Worm (Caenorhabditis elegans): ENCODE measurements around the gene T25B6.3.

Gene T25B6.3

DNA sequence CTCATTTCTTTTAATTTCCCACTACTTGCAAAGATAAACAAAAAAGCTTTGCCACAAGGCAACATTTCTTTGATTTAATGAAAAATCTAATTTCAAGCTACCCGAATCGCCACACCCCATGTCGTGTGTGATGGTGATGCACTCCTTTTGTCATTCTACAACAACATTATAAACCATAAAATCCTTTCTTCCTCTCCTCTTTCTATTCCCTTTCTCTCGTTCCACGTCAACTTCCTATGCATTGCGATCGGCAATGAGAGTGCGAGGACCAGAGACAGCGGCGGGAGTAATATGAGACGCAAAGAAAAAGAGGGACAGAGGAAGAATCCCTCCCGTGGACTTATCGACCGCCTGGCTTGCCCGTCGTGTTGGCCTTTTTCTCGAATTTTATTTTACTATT lies 40.7 kb downstream of the T25B6.3 start (continued):
- TF ChIP-seq elt-4 (tag; optimal IDR thresholded peaks at IDR 0.05) (no peak), hlh-30 (tag; optimal IDR thresholded peaks at IDR 0.05; ENCODE audit: insufficient read depth) (no peak), K09A11.1 (tag; optimal IDR thresholded peaks at IDR 0.05; ENCODE audit: insufficient read depth) (no peak), nhr-232 (tag; optimal IDR thresholded peaks at IDR 0.05) (no peak), hlh-8 (tag; optimal IDR thresholded peaks at IDR 0.05) (no peak), T23F11.4 (GFP tag; optimal IDR thresholded peaks at IDR 0.05) (no peak), ahr-1 (tag; optimal IDR thresholded peaks at IDR 0.05) (no peak), nfya-1 (tag; optimal IDR thresholded peaks at IDR 0.05) (peak; percentile 53), hlh-13 (GFP tag; optimal IDR thresholded peaks at IDR 0.05) (no peak), lim-6 (tag; optimal IDR thresholded peaks at IDR 0.05) (no peak), unc-3 (GFP tag; conservative IDR thresholded peaks at IDR 0.05) (no peak), unc-3 (tag; optimal IDR thresholded peaks at IDR 0.05) (no peak), elt-2 (tag; optimal IDR thresholded peaks at IDR 0.05) (no peak), mec-3 (tag; optimal IDR thresholded peaks at IDR 0.05; ENCODE audit: borderline replicate concordance) (no peak), odd-2 (tag; optimal IDR thresholded peaks at IDR 0.05) (no peak), zip-5 (tag; optimal IDR thresholded peaks at IDR 0.05) (no peak), fkh-6 (tag; optimal IDR thresholded peaks at IDR 0.05) (no peak), npax-4 (tag; optimal IDR thresholded peaks at IDR 0.05) (no peak), Y22D7AL.16 (tag; optimal IDR thresholded peaks at IDR 0.05) (no peak), che-1 (tag; optimal IDR thresholded peaks at IDR 0.05) (no peak), ceh-48 (tag; optimal IDR thresholded peaks at IDR 0.05) (peak; percentile 24), dmd-4 (tag; optimal IDR thresholded peaks at IDR 0.05; ENCODE audit: borderline replicate concordance) (no peak), ceh-2 (tag; optimal IDR thresholded peaks at IDR 0.05) (peak; percentile 11), ztf-16 (tag; optimal IDR thresholded peaks at IDR 0.05) (no peak), sox-4 (tag; optimal IDR thresholded peaks at IDR 0.05) (no peak), eyg-1 (tag; optimal IDR thresholded peaks at IDR 0.05) (no peak), dve-1 (tag; optimal IDR thresholded peaks at IDR 0.05) (peak; percentile 0), hlh-15 (tag; optimal IDR thresholded peaks at IDR 0.05) (no peak), ceh-22 (tag; optimal IDR thresholded peaks at IDR 0.05) (no peak), ceh-30 (tag; optimal IDR thresholded peaks at IDR 0.05) (no peak)

DNA sequence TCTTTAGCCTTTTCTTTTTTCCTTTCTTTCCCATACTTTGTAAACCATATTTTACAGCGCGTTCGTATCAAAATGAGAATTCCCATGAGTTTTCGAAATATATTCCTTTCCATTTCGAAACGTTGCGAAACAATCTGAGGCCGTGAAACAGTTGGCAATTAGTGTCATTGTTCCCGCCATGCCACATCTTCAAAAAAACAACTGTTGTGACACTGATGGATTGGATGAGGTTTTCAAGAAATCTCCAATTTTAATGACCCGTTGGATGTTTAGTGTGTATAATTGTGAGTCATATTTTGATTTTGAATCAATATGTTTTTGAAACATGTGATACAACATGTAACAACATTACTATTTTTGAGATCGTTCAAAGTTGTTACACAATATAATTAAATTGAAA lies 41.7 kb downstream of the T25B6.3 start:
- TF ChIP-seq Y22D7AL.16 (tag; optimal IDR thresholded peaks at IDR 0.05) = no peak
- TF ChIP-seq syd-9 (tag; optimal IDR thresholded peaks at IDR 0.05) = no peak
- no peak for TF ChIP-seq T23F11.4 (GFP tag; optimal IDR thresholded peaks at IDR 0.05)
- TF ChIP-seq fax-1 (tag; optimal IDR thresholded peaks at IDR 0.05) = no peak
- no peak for TF ChIP-seq rnt-1 (tag; optimal IDR thresholded peaks at IDR 0.05)
- TF ChIP-seq eyg-1 (tag; optimal IDR thresholded peaks at IDR 0.05) = no peak
- TF ChIP-seq ceh-14 (tag; optimal IDR thresholded peaks at IDR 0.05) = no peak
- no peak for TF ChIP-seq ceh-31 (tag; optimal IDR thresholded peaks at IDR 0.05)
- TF ChIP-seq ahr-1 (tag; optimal IDR thresholded peaks at IDR 0.05) = no peak
- no peak for TF ChIP-seq hlh-15 (tag; optimal IDR thresholded peaks at IDR 0.05)
- TF ChIP-seq pat-9 (tag; optimal IDR thresholded peaks at IDR 0.05) = no peak

DNA sequence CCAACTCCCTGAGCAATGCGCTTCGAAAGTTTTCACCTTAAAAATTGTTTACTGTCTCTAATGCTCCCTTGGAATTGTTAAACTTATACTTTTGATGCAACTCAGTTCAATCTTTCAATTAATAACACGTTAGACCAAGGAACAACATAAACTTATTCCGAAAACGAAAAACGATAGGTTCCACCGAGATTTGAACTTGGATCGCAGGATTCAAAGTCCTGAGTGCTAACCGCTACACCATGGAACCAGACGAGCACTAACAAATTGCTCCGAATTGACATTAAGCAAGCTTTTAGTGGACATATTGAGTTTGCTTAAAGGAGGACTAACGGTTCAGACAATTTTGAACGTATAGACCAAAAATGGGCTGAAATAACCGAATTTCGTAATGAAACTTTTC lies 47.1 kb downstream of the T25B6.3 start:
- no peak for TF ChIP-seq unc-3 (GFP tag; conservative IDR thresholded peaks at IDR 0.05)
- TF ChIP-seq unc-3 (tag; optimal IDR thresholded peaks at IDR 0.05) = no peak
- no peak for TF ChIP-seq fkh-10 (GFP tag; optimal IDR thresholded peaks at IDR 0.05)
- TF ChIP-seq odd-2 (tag; optimal IDR thresholded peaks at IDR 0.05) = no peak
- no peak for TF ChIP-seq K02D7.2 (tag; optimal IDR thresholded peaks at IDR 0.05)
- TF ChIP-seq C38D4.7 (GFP tag; optimal IDR thresholded peaks at IDR 0.05) = no peak
- TF ChIP-seq che-1 (tag; optimal IDR thresholded peaks at IDR 0.05) = no peak
- TF ChIP-seq tbx-7 (tag; optimal IDR thresholded peaks at IDR 0.05) = no peak
- no peak for TF ChIP-seq ceh-34 (tag; optimal IDR thresholded peaks at IDR 0.05)
- no peak for TF ChIP-seq C08G9.2 (tag; optimal IDR thresholded peaks at IDR 0.05)
